Fruit fly (Drosophila melanogaster) whole organism, embryonic: ENCODE data around the gene smo.

ENCODE experiments used
- Asciz ChIP-seq: fragments of 200-800 bp; sonication (Bioruptor generic); optimal IDR thresholded peaks from 2 replicates; lab custom pipeline; 2017; ENCODE audit warnings: missing biosample characterization, mild to moderate bottlenecking, missing genetic modification characterization, missing genetic modification reagents
- B-H2 ChIP-seq: fragments of 200-800 bp; sonication (Bioruptor generic); optimal IDR thresholded peaks from 2 replicates; lab custom pipeline; 2018; ENCODE audit warnings: missing biosample characterization, mild to moderate bottlenecking, missing genetic modification characterization
- BtbVII ChIP-seq: fragments of 200-800 bp; sonication (Bioruptor generic); optimal IDR thresholded peaks from 3 replicates; lab custom pipeline; 2017; ENCODE audit warnings: missing biosample characterization, mild to moderate bottlenecking, missing genetic modification characterization
- Bteb2 ChIP-seq: fragments of 200-800 bp; sonication (Bioruptor generic); optimal IDR thresholded peaks from 2 replicates; lab custom pipeline; 2016; ENCODE audit warnings: missing biosample characterization, missing genetic modification characterization
- CG15479 ChIP-seq: fragments of 200-800 bp; sonication (Bioruptor generic); optimal IDR thresholded peaks from 3 replicates; lab custom pipeline; 2019; ENCODE audit warnings: missing biosample characterization, mild to moderate bottlenecking, missing genetic modification characterization, moderate library complexity
- CG18476 ChIP-seq: fragments of 200-800 bp; sonication (Bioruptor generic); optimal IDR thresholded peaks from 2 replicates; lab custom pipeline; 2016; ENCODE audit warnings: missing biosample characterization, mild to moderate bottlenecking, missing genetic modification characterization
- CG18599 ChIP-seq: fragments of 200-800 bp; sonication (Bioruptor generic); optimal IDR thresholded peaks from 3 replicates; lab custom pipeline; 2017; ENCODE audit warnings: missing biosample characterization, missing genetic modification characterization, mild to moderate bottlenecking, moderate library complexity, missing genetic modification reagents
- CG2116 ChIP-seq: fragments of 200-800 bp; sonication (Bioruptor generic); optimal IDR thresholded peaks from 3 replicates; lab custom pipeline; 2018; ENCODE audit warnings: missing biosample characterization, mild to moderate bottlenecking, missing genetic modification characterization
- CG2199 ChIP-seq: fragments of 200-800 bp; sonication (Bioruptor generic); IDR thresholded peaks from 3 replicates; pipeline ENCODE4 v1.3.6; 2022; ENCODE audit warnings: missing biosample characterization, missing genetic modification characterization
- CG2202 ChIP-seq: fragments of 200-800 bp; sonication (Bioruptor generic); optimal IDR thresholded peaks from 2 replicates; lab custom pipeline; 2018; ENCODE audit warnings: missing biosample characterization, mild to moderate bottlenecking, missing genetic modification characterization
- CG30431 ChIP-seq: fragments of 200-800 bp; sonication (Bioruptor generic); optimal IDR thresholded peaks from 2 replicates; lab custom pipeline; 2017; ENCODE audit warnings: missing biosample characterization, missing genetic modification characterization
- CG32767 ChIP-seq: fragments of 200-800 bp; sonication (Bioruptor generic); IDR thresholded peaks from 2 replicates; pipeline ENCODE4 v1.3.6; 2022; ENCODE audit warnings: missing biosample characterization, missing genetic modification characterization
- CG42726 ChIP-seq: fragments of 200-800 bp; sonication (Bioruptor generic); IDR thresholded peaks from 2 replicates; pipeline ENCODE4 v1.3.6; 2022; ENCODE audit warnings: missing biosample characterization, missing genetic modification characterization; ENCODE audit not compliant: partially characterized antibody
- CG5245 ChIP-seq: fragments of 200-800 bp; sonication (Bioruptor generic); optimal IDR thresholded peaks from 3 replicates; lab custom pipeline; 2016; ENCODE audit warnings: missing biosample characterization, missing genetic modification characterization
- CG5953 ChIP-seq: fragments of 200-800 bp; sonication (Bioruptor generic); IDR thresholded peaks from 2 replicates; pipeline ENCODE4 v1.3.6; 2022; ENCODE audit warnings: missing biosample characterization, missing genetic modification characterization
- CG6654 ChIP-seq: fragments of 200-800 bp; sonication (Bioruptor generic); optimal IDR thresholded peaks from 2 replicates; lab custom pipeline; 2017; ENCODE audit warnings: missing biosample characterization, mild to moderate bottlenecking, missing genetic modification characterization
- CG7839 ChIP-seq: fragments of 200-800 bp; sonication (Bioruptor generic); optimal IDR thresholded peaks from 3 replicates; lab custom pipeline; 2018; ENCODE audit warnings: missing biosample characterization, mild to moderate bottlenecking, missing genetic modification characterization, moderate library complexity
- CG9797 ChIP-seq: fragments of 200-800 bp; sonication (Bioruptor generic); optimal IDR thresholded peaks from 3 replicates; lab custom pipeline; 2018; ENCODE audit warnings: missing biosample characterization, mild to moderate bottlenecking, missing genetic modification characterization
- CkIIα-i1 ChIP-seq: fragments of 200-800 bp; sonication (Bioruptor generic); IDR thresholded peaks from 2 replicates; pipeline ENCODE4 v1.3.6; 2022; ENCODE audit warnings: missing biosample characterization, missing genetic modification characterization
- Gug ChIP-seq: fragments of 200-800 bp; sonication (Bioruptor generic); IDR thresholded peaks from 4 replicates; pipeline ENCODE4 v1.3.6; 2022; ENCODE audit warnings: missing biosample characterization, missing genetic modification characterization
- HmgZ ChIP-seq: fragments of 200-800 bp; sonication (Bioruptor generic); optimal IDR thresholded peaks from 2 replicates; lab custom pipeline; 2018; ENCODE audit warnings: missing biosample characterization, mild to moderate bottlenecking, missing genetic modification characterization
- Hsf ChIP-seq: fragments of 200-800 bp; sonication (Bioruptor generic); optimal IDR thresholded peaks from 3 replicates; lab custom pipeline; 2016; ENCODE audit warnings: missing biosample characterization, missing genetic modification characterization
- Mrtf ChIP-seq: fragments of 200-800 bp; sonication (Bioruptor generic); IDR thresholded peaks from 3 replicates; pipeline ENCODE4 v1.3.6; 2022; ENCODE audit warnings: missing biosample characterization, missing genetic modification characterization
- Nf-YC ChIP-seq: fragments of 200-800 bp; optimal IDR thresholded peaks from 3 replicates; lab custom pipeline; 2019; ENCODE audit warnings: missing biosample characterization, mild to moderate bottlenecking, missing genetic modification characterization, moderate library complexity
- Oaz ChIP-seq: fragments of 200-800 bp; sonication (Bioruptor generic); IDR thresholded peaks from 2 replicates; pipeline ENCODE4 v1.3.6; 2022; ENCODE audit warnings: missing biosample characterization, missing genetic modification characterization
- Sin3A ChIP-seq: fragments of >200 bp; optimal IDR thresholded peaks from 2 replicates; lab custom pipeline; 2018
- al ChIP-seq: fragments of 200-800 bp; sonication (Bioruptor generic); IDR thresholded peaks from 2 replicates; pipeline ENCODE4 v1.3.6; 2022; ENCODE audit warnings: missing biosample characterization, missing genetic modification characterization
- ato ChIP-seq: fragments of 200-800 bp; sonication (Bioruptor generic); IDR thresholded peaks from 2 replicates; pipeline ENCODE4 v1.3.6; 2022; ENCODE audit warnings: missing biosample characterization, missing genetic modification characterization; ENCODE audit not compliant: partially characterized antibody
- bcd ChIP-seq: fragments of 200-800 bp; sonication (Bioruptor generic); optimal IDR thresholded peaks from 2 replicates; lab custom pipeline; 2017; ENCODE audit warnings: missing biosample characterization, mild to moderate bottlenecking, missing genetic modification characterization
- bsh ChIP-seq, 2 experiments: fragments of 200-800 bp; sonication (Bioruptor generic); optimal IDR thresholded peaks; 2 replicates each; lab custom pipeline; 2017 to 2018; ENCODE audit warnings: mild to moderate bottlenecking in 2 of 2, missing biosample characterization in 2 of 2, missing genetic modification characterization in 2 of 2, moderate library complexity in 1 of 2
- cato ChIP-seq: fragments of 200-800 bp; sonication (Bioruptor generic); optimal IDR thresholded peaks from 2 replicates; lab custom pipeline; 2016; ENCODE audit warnings: missing biosample characterization, missing genetic modification characterization, borderline replicate concordance
- corto ChIP-seq: fragments of 200-800 bp; sonication (Bioruptor generic); optimal IDR thresholded peaks from 2 replicates; lab custom pipeline; 2016; ENCODE audit warnings: missing biosample characterization, mild to moderate bottlenecking, missing genetic modification characterization, moderate library complexity
- disco-r ChIP-seq: fragments of 200-800 bp; sonication (Bioruptor generic); optimal IDR thresholded peaks from 2 replicates; lab custom pipeline; 2016; ENCODE audit warnings: missing biosample characterization, missing genetic modification characterization
- eve ChIP-seq, 2 experiments: fragments of >200 bp; optimal IDR thresholded peaks; 2 replicates each; lab custom pipeline; 2017; ENCODE audit warnings: missing biosample characterization in 2 of 2, missing genetic modification characterization in 2 of 2
- eyg ChIP-seq: fragments of 200-800 bp; sonication (Bioruptor generic); optimal IDR thresholded peaks from 3 replicates; lab custom pipeline; 2016; ENCODE audit warnings: missing biosample characterization, missing genetic modification characterization
- gcm ChIP-seq: fragments of 200-800 bp; sonication (Bioruptor generic); optimal IDR thresholded peaks from 2 replicates; lab custom pipeline; 2019; ENCODE audit warnings: missing biosample characterization, mild to moderate bottlenecking, missing genetic modification characterization, moderate library complexity
- hb ChIP-seq: fragments of 200-800 bp; sonication (Bioruptor generic); IDR thresholded peaks from 3 replicates; pipeline ENCODE4 v1.3.6; 2022; ENCODE audit warnings: missing biosample characterization, missing genetic modification characterization; ENCODE audit not compliant: partially characterized antibody
- lbe ChIP-seq: fragments of 200-800 bp; sonication (Bioruptor generic); optimal IDR thresholded peaks from 2 replicates; lab custom pipeline; 2016; ENCODE audit warnings: missing biosample characterization, mild to moderate bottlenecking, missing genetic modification characterization
- lola ChIP-seq, 3 experiments: fragments of >200 bp in 2 of 3; fragments of 200-800 bp in 1 of 3; sonication (Bioruptor generic) in 1 of 3; optimal IDR thresholded peaks; 2 replicates each; lab custom pipeline; 2017 to 2019; ENCODE audit warnings: missing biosample characterization in 3 of 3, missing genetic modification characterization in 3 of 3, mild to moderate bottlenecking in 1 of 3, moderate library complexity in 1 of 3
- nerfin-2 ChIP-seq: fragments of 200-800 bp; sonication (Bioruptor generic); IDR thresholded peaks from 2 replicates; pipeline ENCODE4 v1.3.6; 2022; ENCODE audit warnings: missing biosample characterization, missing genetic modification characterization; ENCODE audit not compliant: partially characterized antibody
- nmo ChIP-seq: fragments of 200-800 bp; sonication (Bioruptor generic); optimal IDR thresholded peaks from 2 replicates; lab custom pipeline; 2018; ENCODE audit warnings: missing biosample characterization, mild to moderate bottlenecking, missing genetic modification characterization, moderate library complexity
- org-1 ChIP-seq: fragments of 200-800 bp; sonication (Bioruptor generic); optimal IDR thresholded peaks from 2 replicates; lab custom pipeline; 2017; ENCODE audit warnings: missing biosample characterization, missing genetic modification characterization
- pzg ChIP-seq: fragments of 200-800 bp; sonication (Bioruptor generic); optimal IDR thresholded peaks from 3 replicates; lab custom pipeline; 2018; ENCODE audit warnings: missing biosample characterization, mild to moderate bottlenecking, missing genetic modification characterization, moderate library complexity
- sens-2 ChIP-seq: fragments of 200-800 bp; sonication (Bioruptor generic); IDR thresholded peaks from 2 replicates; pipeline ENCODE4 v1.3.6; 2022; ENCODE audit warnings: missing biosample characterization, missing genetic modification characterization
- so ChIP-seq: fragments of 200-800 bp; sonication (Bioruptor generic); IDR thresholded peaks from 3 replicates; pipeline ENCODE4 v1.3.6; 2022; ENCODE audit warnings: missing biosample characterization, missing genetic modification characterization
- tna ChIP-seq: fragments of 200-800 bp; sonication (Bioruptor generic); IDR thresholded peaks from 2 replicates; pipeline ENCODE4 v1.3.6; 2022; ENCODE audit warnings: missing biosample characterization, missing genetic modification characterization; ENCODE audit not compliant: partially characterized antibody
- ttk ChIP-seq: fragments of 200-800 bp; sonication (Bioruptor generic); IDR thresholded peaks from 2 replicates; pipeline ENCODE4 v2.1.2; 2022; ENCODE audit warnings: missing biosample characterization, missing genetic modification characterization
- unc-4 ChIP-seq: fragments of 200-800 bp; sonication (Bioruptor generic); IDR thresholded peaks from 2 replicates; pipeline ENCODE4 v1.3.6; 2022; ENCODE audit warnings: missing biosample characterization, missing genetic modification characterization; ENCODE audit not compliant: partially characterized antibody
- vvl ChIP-seq: fragments of 200-800 bp; sonication (Bioruptor generic); IDR thresholded peaks from 2 replicates; pipeline ENCODE4 v1.3.6; 2022; ENCODE audit warnings: missing biosample characterization, missing genetic modification characterization
- z ChIP-seq: fragments of 200-800 bp; sonication (Bioruptor generic); IDR thresholded peaks from 3 replicates; pipeline ENCODE4 v1.3.6; 2022; ENCODE audit warnings: missing biosample characterization, missing genetic modification characterization
- zf30C ChIP-seq: fragments of 200-800 bp; sonication (Bioruptor generic); optimal IDR thresholded peaks from 3 replicates; lab custom pipeline; 2018; ENCODE audit warnings: missing biosample characterization, mild to moderate bottlenecking, missing genetic modification characterization

Gene smo

DNA sequence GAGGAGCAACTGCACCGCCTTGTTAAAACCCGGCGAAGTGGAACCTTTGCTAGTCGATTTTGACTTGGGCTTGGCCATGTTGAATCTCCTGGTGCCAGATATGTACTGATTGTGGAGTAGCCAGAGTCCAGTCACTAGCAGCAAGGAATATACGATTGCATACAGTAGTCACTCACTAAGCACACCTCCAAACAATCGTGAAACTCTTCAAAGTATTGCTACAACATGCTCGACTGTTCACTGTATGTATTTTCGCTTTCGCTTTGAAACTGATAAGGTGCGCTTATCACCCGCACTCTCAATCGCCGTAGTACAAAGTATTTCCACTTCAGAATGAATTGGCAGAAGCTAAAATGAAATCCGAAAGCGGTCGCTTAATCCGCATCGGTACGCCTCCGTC is 9.0 kb downstream of the smo start (continued):
- no peak for TF ChIP-seq cato (GFP tag; lab: Kevin White, UChicago)
- TF ChIP-seq Mrtf, result peak; percentile 71; the same call in 2 of the 3 replicates
- TF ChIP-seq eve (GFP tag; optimal IDR thresholded peaks at IDR 0.05; lab: Kevin White, UChicago), result no peak
- no peak for TF ChIP-seq ato (GFP tag; lab: Robert Waterston, UW)
- no peak for TF ChIP-seq gcm (GFP tag; lab: Kevin White, UChicago)
- peak; percentile 55 for TF ChIP-seq CG5953 (GFP tag; lab: Robert Waterston, UW)
- TF ChIP-seq CG18476 (GFP tag; lab: Kevin White, UChicago), result peak; percentile 12
- TF ChIP-seq CG15479 (GFP tag; lab: Kevin White, UChicago), result no peak
- TF ChIP-seq CG2116 (GFP tag; lab: Kevin White, UChicago), result no peak
- TF ChIP-seq Asciz (GFP tag; lab: Kevin White, UChicago), result no peak
- no peak for TF ChIP-seq sens-2 (GFP tag; lab: Robert Waterston, UW)
- TF ChIP-seq CkIIα-i1, result no peak
- TF ChIP-seq Sin3A (lab: Kevin White, UChicago), result no peak
- TF ChIP-seq BtbVII (GFP tag; lab: Kevin White, UChicago), result peak; percentile 69
- peak; percentile 49; the same call in 1 of the 2 replicates for TF ChIP-seq ttk (GFP tag; lab: Robert Waterston, UW)
- peak; percentile 22 for TF ChIP-seq pzg (GFP tag; lab: Kevin White, UChicago)
- peak; percentile 70; the same call in 2 of the 3 replicates for TF ChIP-seq so (GFP tag; lab: Robert Waterston, UW)
- TF ChIP-seq nerfin-2 (GFP tag; lab: Robert Waterston, UW), result no peak
- TF ChIP-seq lola (GFP tag; optimal IDR thresholded peaks at IDR 0.05; lab: Kevin White, UChicago), result no peak
- peak; percentile 93 for TF ChIP-seq CG18599
- TF ChIP-seq zf30C (GFP tag; lab: Kevin White, UChicago), result no peak
- TF ChIP-seq HmgZ (tag; lab: Kevin White, UChicago), result peak; percentile 91
- TF ChIP-seq unc-4 (GFP tag; lab: Robert Waterston, UW), result no peak
- peak; percentile 53 for TF ChIP-seq Bteb2 (GFP tag; lab: Kevin White, UChicago)
- TF ChIP-seq lbe (GFP tag; lab: Kevin White, UChicago), result peak; percentile 90
- no peak for TF ChIP-seq CG42726 (GFP tag; lab: Robert Waterston, UW)
- peak; percentile 56 for TF ChIP-seq bcd
- peak; percentile 66 for TF ChIP-seq Hsf (GFP tag; lab: Kevin White, UChicago)
- no peak for TF ChIP-seq z
- TF ChIP-seq Oaz (GFP tag; lab: Robert Waterston, UW), result no peak
- TF ChIP-seq Gug, result peak; percentile 84; the same call in 3 of the 4 replicates
- TF ChIP-seq CG30431, result no peak
- TF ChIP-seq nmo (GFP tag; lab: Kevin White, UChicago), result peak; percentile 15
- no peak for TF ChIP-seq CG6654 (GFP tag; lab: Kevin White, UChicago)
- TF ChIP-seq org-1 (GFP tag; lab: Kevin White, UChicago), result peak; percentile 49
- peak; percentile 87 for TF ChIP-seq B-H2 (GFP tag; lab: Kevin White, UChicago)
- TF ChIP-seq CG2202, result no peak
- no peak for TF ChIP-seq CG9797 (GFP tag; lab: Kevin White, UChicago)
- no peak for TF ChIP-seq eyg (GFP tag; lab: Kevin White, UChicago)
- TF ChIP-seq CG2199 (GFP tag; lab: Robert Waterston, UW), result no peak
- TF ChIP-seq CG32767 (GFP tag; lab: Robert Waterston, UW), result no peak
- peak; percentile 46 to 54 for TF ChIP-seq bsh (GFP tag; optimal IDR thresholded peaks at IDR 0.05; lab: Kevin White, UChicago)
- peak; percentile 79 for TF ChIP-seq corto (GFP tag; lab: Kevin White, UChicago)
- peak; percentile 54 for TF ChIP-seq CG5245 (GFP tag; lab: Kevin White, UChicago)
- peak; percentile 55; the same call in 1 of the 2 replicates for TF ChIP-seq al (GFP tag; lab: Robert Waterston, UW)
- no peak for TF ChIP-seq tna (GFP tag; lab: Robert Waterston, UW)
- TF ChIP-seq CG7839, result peak; percentile 73
- peak; percentile 84 for TF ChIP-seq vvl (GFP tag; lab: Robert Waterston, UW)
- TF ChIP-seq Nf-YC, result no peak
- no peak for TF ChIP-seq disco-r (GFP tag; lab: Kevin White, UChicago)
- TF ChIP-seq hb (GFP tag; lab: Robert Waterston, UW), result no peak
